Worm (Caenorhabditis elegans) whole organism, mixed stage, embryonic: ENCODE data around the gene C33H5.1.

Source experiments
- ces-1 ChIP-seq: fragments of 150-350 bp; optimal IDR thresholded peaks from 2 replicates; lab custom pipeline; 2014; ENCODE audit warnings: missing biosample characterization, missing genetic modification reagents, missing genetic modification characterization
- elt-3 ChIP-seq: fragments of 150-350 bp; optimal IDR thresholded peaks from 2 replicates; lab custom pipeline; 2014; ENCODE audit warnings: missing biosample characterization, missing genetic modification characterization
- ham-2 ChIP-seq: fragments of 200-800 bp; sonication (Bioruptor generic); optimal IDR thresholded peaks from 2 replicates; lab custom pipeline; 2018; ENCODE audit warnings: mild to moderate bottlenecking, missing genetic modification characterization, missing compliant biosample characterization
- lin-13 ChIP-seq: fragments of 150-350 bp; optimal IDR thresholded peaks from 2 replicates; lab custom pipeline; 2014; ENCODE audit warnings: missing biosample characterization, missing genetic modification characterization
- lsy-2 ChIP-seq: fragments of 150-350 bp; optimal IDR thresholded peaks from 2 replicates; lab custom pipeline; 2014; ENCODE audit warnings: missing biosample characterization, missing genetic modification characterization
- mab-5 ChIP-seq: fragments of 150-350 bp; optimal IDR thresholded peaks from 2 replicates; lab custom pipeline; 2014; ENCODE audit warnings: missing biosample characterization, missing genetic modification characterization
- mep-1 ChIP-seq: fragments of 150-350 bp; optimal IDR thresholded peaks from 2 replicates; lab custom pipeline; 2017; ENCODE audit warnings: missing biosample characterization, missing genetic modification reagents, missing genetic modification characterization, inconsistent platforms
- nhr-12 ChIP-seq: fragments of 150-350 bp; optimal IDR thresholded peaks from 2 replicates; lab custom pipeline; 2014; ENCODE audit warnings: missing biosample characterization, missing genetic modification characterization
- nhr-2 ChIP-seq: fragments of 150-350 bp; optimal IDR thresholded peaks from 2 replicates; lab custom pipeline; 2014; ENCODE audit warnings: missing biosample characterization, missing genetic modification characterization
- snpc-4 ChIP-seq: fragments of 150-350 bp; optimal IDR thresholded peaks from 2 replicates; lab custom pipeline; 2014; ENCODE audit warnings: missing biosample characterization, missing genetic modification characterization
- sptf-1 ChIP-seq: sonication (generic microtip); optimal IDR thresholded peaks from 2 replicates; lab custom pipeline; 2017; ENCODE audit warnings: mild to moderate bottlenecking, missing genetic modification characterization, moderate library complexity, missing compliant biosample characterization
- unc-39 ChIP-seq: fragments of 150-350 bp; optimal IDR thresholded peaks from 2 replicates; lab custom pipeline; 2014; ENCODE audit warnings: missing biosample characterization, missing genetic modification characterization
- unc-62 ChIP-seq: fragments of 150-350 bp; optimal IDR thresholded peaks from 2 replicates; lab custom pipeline; 2014; ENCODE audit warnings: missing biosample characterization, missing genetic modification reagents, missing genetic modification characterization
- ztf-11 ChIP-seq: fragments of 150-350 bp; optimal IDR thresholded peaks from 2 replicates; lab custom pipeline; 2014; ENCODE audit warnings: missing biosample characterization, missing genetic modification characterization

- TF ChIP-seq elt-3 (no peak), lin-13 (tag; lab: Kevin White, UChicago) (no peak), nhr-2 (tag; lab: Kevin White, UChicago) (no peak), mab-5 (tag; lab: Kevin White, UChicago) (no peak), sptf-1 (tag; lab: Kevin White, UChicago) (no peak), mep-1 (no peak), lsy-2 (tag; lab: Kevin White, UChicago) (no peak), unc-39 (no peak), snpc-4 (tag; lab: Kevin White, UChicago) (no peak), ces-1 (GFP tag; lab: Kevin White, UChicago) (no peak), ham-2 (no peak), unc-62 (GFP tag; lab: Kevin White, UChicago) (no peak), ztf-11 (tag; lab: Kevin White, UChicago) (no peak), nhr-12 (no peak)
Measured at ce11 chrIV:7846386-7846785, 37.7 kb downstream of the C33H5.1 start, which contains the start of gene C06A6.2.
